Fruit fly (Drosophila melanogaster) whole organism, embryonic: ENCODE data around the gene Fum1.
A peak's percentile ranks its signal among the peaks of the same experiment; 100 is the strongest.

Experiments
- BEAF-32 ChIP-seq: fragments of 200-800 bp; sonication (Bioruptor generic); optimal IDR thresholded peaks from 3 replicates; lab custom pipeline; 2017; ENCODE audit warnings: missing biosample characterization, missing genetic modification characterization, mild to moderate bottlenecking, moderate library complexity, missing genetic modification reagents
- BtbVII ChIP-seq: fragments of 200-800 bp; sonication (Bioruptor generic); optimal IDR thresholded peaks from 3 replicates; lab custom pipeline; 2017; ENCODE audit warnings: missing biosample characterization, mild to moderate bottlenecking, missing genetic modification characterization
- CG13287 ChIP-seq: fragments of 200-800 bp; sonication (Bioruptor generic); IDR thresholded peaks from 2 replicates; pipeline ENCODE4 v1.3.6; 2022; ENCODE audit warnings: missing biosample characterization, missing genetic modification characterization; ENCODE audit not compliant: partially characterized antibody
- CG14667 ChIP-seq: fragments of 200-800 bp; sonication (Bioruptor generic); IDR thresholded peaks from 2 replicates; pipeline ENCODE4 v1.3.6; 2022; ENCODE audit warnings: missing biosample characterization, missing genetic modification characterization
- CG14860 ChIP-seq: fragments of 200-800 bp; sonication (Bioruptor generic); IDR thresholded peaks from 3 replicates; pipeline ENCODE4 v1.3.6; 2022; ENCODE audit warnings: missing biosample characterization, missing genetic modification characterization; ENCODE audit not compliant: partially characterized antibody
- CG1792 ChIP-seq: fragments of 200-800 bp; sonication (Bioruptor generic); optimal IDR thresholded peaks from 2 replicates; lab custom pipeline; 2016; ENCODE audit warnings: missing biosample characterization, missing genetic modification characterization
- CG2199 ChIP-seq: fragments of 200-800 bp; sonication (Bioruptor generic); IDR thresholded peaks from 3 replicates; pipeline ENCODE4 v1.3.6; 2022; ENCODE audit warnings: missing biosample characterization, missing genetic modification characterization
- CG2202 ChIP-seq: fragments of 200-800 bp; sonication (Bioruptor generic); optimal IDR thresholded peaks from 2 replicates; lab custom pipeline; 2018; ENCODE audit warnings: missing biosample characterization, mild to moderate bottlenecking, missing genetic modification characterization
- CG3726 ChIP-seq: fragments of 200-800 bp; sonication (Bioruptor generic); IDR thresholded peaks from 3 replicates; pipeline ENCODE4, ENCODE4 v1.3.6; 2022; ENCODE audit warnings: missing biosample characterization, missing genetic modification characterization
- CG4328 ChIP-seq: fragments of 200-800 bp; sonication (Bioruptor generic); optimal IDR thresholded peaks from 3 replicates; lab custom pipeline; 2017; ENCODE audit warnings: missing biosample characterization, missing genetic modification reagents, missing genetic modification characterization
- CG4730 ChIP-seq: fragments of 200-800 bp; sonication (Bioruptor generic); IDR thresholded peaks from 2 replicates; pipeline ENCODE4 v1.3.6; 2022; ENCODE audit warnings: missing biosample characterization, missing genetic modification characterization
- CG6175 ChIP-seq: fragments of 200-800 bp; sonication (Bioruptor generic); IDR thresholded peaks from 3 replicates; pipeline ENCODE4 v1.3.6; 2022; ENCODE audit warnings: missing biosample characterization, missing genetic modification characterization
- CG6654 ChIP-seq: fragments of 200-800 bp; sonication (Bioruptor generic); optimal IDR thresholded peaks from 2 replicates; lab custom pipeline; 2017; ENCODE audit warnings: missing biosample characterization, mild to moderate bottlenecking, missing genetic modification characterization
- CG8359 ChIP-seq: fragments of 200-800 bp; sonication (Bioruptor generic); optimal IDR thresholded peaks from 2 replicates; lab custom pipeline; 2017; ENCODE audit warnings: missing biosample characterization, mild to moderate bottlenecking, missing genetic modification characterization, borderline replicate concordance
- Doc3 ChIP-seq: fragments of 200-800 bp; sonication (Bioruptor generic); IDR thresholded peaks from 3 replicates; pipeline ENCODE4 v1.3.6; 2022; ENCODE audit warnings: missing biosample characterization, missing genetic modification characterization; ENCODE audit not compliant: partially characterized antibody
- Dref ChIP-seq: fragments of 200-800 bp; sonication (Bioruptor generic); IDR thresholded peaks from 2 replicates; pipeline ENCODE4 v1.3.6; 2022; ENCODE audit warnings: missing biosample characterization, missing genetic modification characterization
- Eip74EF ChIP-seq, 2 experiments: fragments of 200-800 bp in 1 of 2; fragments of >200 bp in 1 of 2; sonication (Bioruptor generic) in 1 of 2; optimal IDR thresholded peaks; 2 replicates each; lab custom pipeline; 2017 to 2019; ENCODE audit warnings: missing biosample characterization in 2 of 2, missing genetic modification characterization in 2 of 2, mild to moderate bottlenecking in 1 of 2, moderate library complexity in 1 of 2
- Ets97D ChIP-seq: fragments of 200-800 bp; sonication (Bioruptor generic); optimal IDR thresholded peaks from 3 replicates; lab custom pipeline; 2016; ENCODE audit warnings: missing biosample characterization, missing genetic modification characterization
- HLH4C ChIP-seq: fragments of 200-800 bp; sonication (Bioruptor generic); IDR thresholded peaks from 3 replicates; pipeline ENCODE4 v1.3.6; 2022; ENCODE audit warnings: missing biosample characterization, missing genetic modification characterization; ENCODE audit not compliant: partially characterized antibody
- NC2β ChIP-seq: fragments of 200-800 bp; sonication (Bioruptor generic); optimal IDR thresholded peaks from 2 replicates; lab custom pipeline; 2016; ENCODE audit warnings: missing biosample characterization, missing genetic modification characterization
- Nf-YB ChIP-seq: fragments of 200-800 bp; sonication (Bioruptor generic); optimal IDR thresholded peaks from 3 replicates; lab custom pipeline; 2019; ENCODE audit warnings: missing biosample characterization, mild to moderate bottlenecking, missing genetic modification characterization, moderate library complexity
- Scr ChIP-seq: fragments of 200-800 bp; sonication (Bioruptor generic); IDR thresholded peaks from 2 replicates; pipeline ENCODE4 v1.3.6; 2022; ENCODE audit warnings: missing biosample characterization, missing genetic modification characterization; ENCODE audit not compliant: partially characterized antibody
- Sry-δ ChIP-seq: fragments of 200-800 bp; sonication (Bioruptor generic); optimal IDR thresholded peaks from 2 replicates; lab custom pipeline; 2016; ENCODE audit warnings: missing biosample characterization, missing genetic modification characterization
- amos ChIP-seq: fragments of 200-800 bp; sonication (Bioruptor generic); IDR thresholded peaks from 2 replicates; pipeline ENCODE4 v1.3.6; 2022; ENCODE audit warnings: missing biosample characterization, missing genetic modification characterization; ENCODE audit not compliant: partially characterized antibody
- ato ChIP-seq: fragments of 200-800 bp; sonication (Bioruptor generic); IDR thresholded peaks from 2 replicates; pipeline ENCODE4 v1.3.6; 2022; ENCODE audit warnings: missing biosample characterization, missing genetic modification characterization; ENCODE audit not compliant: partially characterized antibody
- bbx ChIP-seq: fragments of 200-800 bp; sonication (Bioruptor generic); IDR thresholded peaks from 2 replicates; pipeline ENCODE4 v1.3.6; 2022; ENCODE audit warnings: missing biosample characterization, missing genetic modification characterization; ENCODE audit not compliant: partially characterized antibody
- crol ChIP-seq: fragments of 200-800 bp; sonication (Bioruptor generic); IDR thresholded peaks from 2 replicates; pipeline ENCODE4 v1.3.6; 2022; ENCODE audit warnings: missing biosample characterization, missing genetic modification characterization
- dpn ChIP-seq, 2 experiments: fragments of 200-800 bp; sonication (Bioruptor generic); optimal IDR thresholded peaks; 3 replicates each; lab custom pipeline; 2016; ENCODE audit warnings: missing biosample characterization in 2 of 2, missing genetic modification characterization in 2 of 2
- fd96Cb ChIP-seq: fragments of 200-800 bp; sonication (Bioruptor generic); optimal IDR thresholded peaks from 2 replicates; lab custom pipeline; 2018; ENCODE audit warnings: missing biosample characterization, mild to moderate bottlenecking, missing genetic modification characterization, moderate library complexity
- insv ChIP-seq, 2 experiments: fragments of 200-800 bp; sonication (Bioruptor generic); optimal IDR thresholded peaks; 3 replicates each; lab custom pipeline; 2016 to 2018; ENCODE audit warnings: missing biosample characterization in 2 of 2, missing genetic modification characterization in 2 of 2
- lbe ChIP-seq: fragments of 200-800 bp; sonication (Bioruptor generic); optimal IDR thresholded peaks from 2 replicates; lab custom pipeline; 2016; ENCODE audit warnings: missing biosample characterization, mild to moderate bottlenecking, missing genetic modification characterization
- mld ChIP-seq: fragments of 200-800 bp; sonication (Bioruptor generic); IDR thresholded peaks from 3 replicates; pipeline ENCODE4 v1.3.6; 2022; ENCODE audit warnings: missing biosample characterization, missing genetic modification characterization; ENCODE audit not compliant: partially characterized antibody
- nerfin-2 ChIP-seq: fragments of 200-800 bp; sonication (Bioruptor generic); IDR thresholded peaks from 2 replicates; pipeline ENCODE4 v1.3.6; 2022; ENCODE audit warnings: missing biosample characterization, missing genetic modification characterization; ENCODE audit not compliant: partially characterized antibody
- p53 ChIP-seq: fragments of 200-800 bp; sonication (Bioruptor generic); optimal IDR thresholded peaks from 2 replicates; lab custom pipeline; 2016; ENCODE audit warnings: missing biosample characterization, missing genetic modification characterization
- pzg ChIP-seq: fragments of 200-800 bp; sonication (Bioruptor generic); optimal IDR thresholded peaks from 3 replicates; lab custom pipeline; 2018; ENCODE audit warnings: missing biosample characterization, mild to moderate bottlenecking, missing genetic modification characterization, moderate library complexity
- sens ChIP-seq: fragments of 200-800 bp; sonication (Bioruptor generic); peaks from one replicate; lab custom pipeline; 2016; ENCODE audit warnings: missing biosample characterization, missing genetic modification characterization
- shn ChIP-seq: fragments of 200-800 bp; sonication (Bioruptor generic); optimal IDR thresholded peaks from 3 replicates; lab custom pipeline; 2016; ENCODE audit warnings: missing biosample characterization, missing genetic modification characterization
- sob ChIP-seq: fragments of 200-800 bp; sonication (Bioruptor generic); IDR thresholded peaks from 2 replicates; pipeline ENCODE4 v1.3.6; 2022; ENCODE audit warnings: missing biosample characterization, missing genetic modification characterization
- sug ChIP-seq: fragments of 200-800 bp; optimal IDR thresholded peaks from 2 replicates; lab custom pipeline; 2019; ENCODE audit warnings: missing biosample characterization, mild to moderate bottlenecking, missing genetic modification characterization, moderate library complexity
- tna ChIP-seq: fragments of 200-800 bp; sonication (Bioruptor generic); IDR thresholded peaks from 2 replicates; pipeline ENCODE4 v1.3.6; 2022; ENCODE audit warnings: missing biosample characterization, missing genetic modification characterization; ENCODE audit not compliant: partially characterized antibody
- unc-4 ChIP-seq: fragments of 200-800 bp; sonication (Bioruptor generic); IDR thresholded peaks from 2 replicates; pipeline ENCODE4 v1.3.6; 2022; ENCODE audit warnings: missing biosample characterization, missing genetic modification characterization; ENCODE audit not compliant: partially characterized antibody
- vnd ChIP-seq: fragments of 200-800 bp; sonication (Bioruptor generic); IDR thresholded peaks from 3 replicates; pipeline ENCODE4 v1.3.6; 2022; ENCODE audit warnings: missing biosample characterization, missing genetic modification characterization; ENCODE audit not compliant: partially characterized antibody
- zen2 ChIP-seq: fragments of 200-800 bp; sonication (Bioruptor generic); IDR thresholded peaks from 3 replicates; pipeline ENCODE4 v1.3.6; 2022; ENCODE audit warnings: missing biosample characterization, missing genetic modification characterization; ENCODE audit not compliant: partially characterized antibody

The Fum1 gene

DNA sequence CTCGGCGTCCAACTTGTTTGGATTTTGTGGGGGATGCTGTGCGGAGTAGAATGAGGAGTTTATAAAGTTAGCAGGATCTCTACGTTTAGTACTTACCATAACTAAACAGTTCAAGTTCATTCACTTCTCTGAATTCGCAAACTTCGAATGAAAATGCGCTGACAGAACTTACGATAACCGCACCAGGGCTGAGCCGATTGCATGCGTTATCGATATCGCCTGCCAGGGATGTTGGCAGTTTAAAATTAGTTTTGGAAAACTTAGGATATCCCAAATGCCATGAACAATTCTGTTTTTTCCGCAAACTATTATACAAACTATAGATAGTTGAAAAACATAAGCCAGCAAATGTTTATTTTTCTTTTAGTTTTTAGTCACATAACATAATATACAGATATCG lies 9.0 kb downstream of the Fum1 start, which contains the start of gene CG44303 (continued):
- TF ChIP-seq CG14860 (GFP tag; lab: Robert Waterston, UW): peak; percentile 69
- no peak for TF ChIP-seq CG2199 (GFP tag; lab: Robert Waterston, UW)
- TF ChIP-seq unc-4 (GFP tag; lab: Robert Waterston, UW): 0 out of 2 replicates have a peak, but pooled peaks have one; percentile 23
- TF ChIP-seq lbe (GFP tag; lab: Kevin White, UChicago): no peak
- TF ChIP-seq CG4328: no peak
- no peak for TF ChIP-seq CG4730 (GFP tag; lab: Robert Waterston, UW)
- no peak for TF ChIP-seq CG6654 (GFP tag; lab: Kevin White, UChicago)
- no peak for TF ChIP-seq CG6175 (GFP tag; lab: Robert Waterston, UW)
- TF ChIP-seq CG2202 (tag; lab: Kevin White, UChicago): no peak
- TF ChIP-seq BtbVII (GFP tag; lab: Kevin White, UChicago): no peak
- TF ChIP-seq CG13287 (GFP tag; lab: Robert Waterston, UW): peak; percentile 44; the same call in 1 of the 2 replicates
- TF ChIP-seq zen2 (GFP tag; lab: Robert Waterston, UW): peak; percentile 67; the same call in 2 of the 3 replicates
- peak; percentile 78 for TF ChIP-seq nerfin-2 (GFP tag; lab: Robert Waterston, UW)
- TF ChIP-seq Doc3 (GFP tag; lab: Robert Waterston, UW): peak; percentile 34; the same call in 1 of the 3 replicates
- peak; percentile 74 for TF ChIP-seq bbx (GFP tag; lab: Robert Waterston, UW)
- TF ChIP-seq amos (GFP tag; lab: Robert Waterston, UW): peak; percentile 61; the same call in 1 of the 2 replicates
- TF ChIP-seq sug (tag; lab: Kevin White, UChicago): no peak
- TF ChIP-seq CG1792 (GFP tag; lab: Kevin White, UChicago): no peak

DNA sequence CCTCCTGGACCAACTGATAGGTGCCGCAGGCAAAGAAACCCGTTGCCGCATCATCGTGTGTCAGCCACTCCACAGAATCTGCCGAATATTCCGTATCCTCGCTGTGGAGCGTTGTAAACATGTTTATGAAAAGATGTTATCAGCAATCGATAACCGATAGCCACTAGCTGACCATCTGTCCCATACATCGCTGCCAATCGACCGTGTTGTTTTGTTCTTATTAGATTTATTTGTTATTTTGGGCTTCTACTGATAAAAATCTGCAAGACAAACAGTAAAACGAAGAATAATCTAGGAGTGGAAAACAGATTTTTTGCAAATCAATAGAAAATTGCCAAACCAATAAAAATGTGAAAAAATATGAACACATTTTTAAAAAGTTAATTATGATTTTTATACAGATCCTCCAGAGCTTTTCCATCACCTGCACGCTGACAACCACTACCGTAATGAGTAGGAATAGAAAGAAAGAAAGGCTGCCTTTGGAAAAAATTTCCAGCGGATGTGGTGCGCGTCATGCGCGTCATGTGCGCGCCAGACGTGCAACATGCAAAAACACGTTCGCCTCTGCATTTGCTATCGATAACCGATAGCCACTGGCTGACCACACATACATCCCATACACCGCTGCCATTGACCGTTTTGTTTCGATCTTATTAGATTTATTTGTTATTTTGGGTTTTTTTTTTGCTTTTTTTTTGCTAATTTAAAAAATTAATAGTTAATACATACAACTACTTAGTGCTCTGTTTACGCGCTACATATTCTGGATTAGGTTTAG lies 10.6 kb downstream of the Fum1 start, which contains the start of gene CG3184:
CG3184 (minus strand) TSS at position 155 of the 781 bp plus-strand sequence.
- TF ChIP-seq Doc3 (GFP tag; lab: Robert Waterston, UW): 0 out of 3 replicates have a peak, but pooled peaks have one; percentile 33
- peak; percentile 37 for TF ChIP-seq Ets97D
- 0 out of 3 replicates have a peak, but pooled peaks have one; percentile 24 for TF ChIP-seq zen2 (GFP tag; lab: Robert Waterston, UW)
- TF ChIP-seq sens (GFP tag; lab: Kevin White, UChicago): peak; percentile 30
- peak; percentile 54 for TF ChIP-seq Scr (GFP tag; lab: Robert Waterston, UW)
- peak; percentile 20 for TF ChIP-seq BEAF-32 (GFP tag; lab: Kevin White, UChicago)
- TF ChIP-seq Nf-YB (GFP tag; lab: Kevin White, UChicago): no peak
- TF ChIP-seq insv (GFP tag; optimal IDR thresholded peaks at IDR 0.05; lab: Kevin White, UChicago): peak in 1 of 2 experiments; percentile 76
- no peak for TF ChIP-seq crol (GFP tag; lab: Robert Waterston, UW)
- TF ChIP-seq CG14667 (GFP tag; lab: Robert Waterston, UW): no peak
- TF ChIP-seq HLH4C (GFP tag; lab: Robert Waterston, UW): peak; percentile 67
- TF ChIP-seq vnd (GFP tag; lab: Robert Waterston, UW): peak; percentile 57
- TF ChIP-seq NC2β (GFP tag; lab: Kevin White, UChicago): no peak
- TF ChIP-seq Sry-δ (GFP tag; lab: Kevin White, UChicago): peak; percentile 23
- peak; percentile 25 for TF ChIP-seq CG13287 (GFP tag; lab: Robert Waterston, UW)
- TF ChIP-seq CG3726 (GFP tag; lab: Robert Waterston, UW): no peak
- no peak; the same call in 2 of the 3 replicates for TF ChIP-seq mld
- no peak for TF ChIP-seq shn (GFP tag; lab: Kevin White, UChicago)
- TF ChIP-seq ato: peak; percentile 72
- TF ChIP-seq Dref: peak; percentile 59
- no peak for TF ChIP-seq CG8359 (GFP tag; lab: Kevin White, UChicago)
- TF ChIP-seq CG14860 (GFP tag; lab: Robert Waterston, UW): peak; percentile 39; the same call in 2 of the 3 replicates
- TF ChIP-seq Eip74EF (GFP tag; optimal IDR thresholded peaks at IDR 0.05; lab: Kevin White, UChicago): no peak
- no peak for TF ChIP-seq sob
- peak; percentile 2 for TF ChIP-seq pzg (GFP tag; lab: Kevin White, UChicago)
- TF ChIP-seq p53 (GFP tag; lab: Kevin White, UChicago): peak; percentile 90
- TF ChIP-seq dpn (GFP tag; optimal IDR thresholded peaks at IDR 0.05; lab: Kevin White, UChicago): no peak
- TF ChIP-seq tna (GFP tag; lab: Robert Waterston, UW): peak; percentile 49
- peak; percentile 57 for TF ChIP-seq bbx (GFP tag; lab: Robert Waterston, UW)
- no peak for TF ChIP-seq fd96Cb (tag; lab: Kevin White, UChicago)
